Fruit fly (Drosophila melanogaster) whole organism, embryonic: Measurements from ENCODE around the gene CG14000.

Experiments
- Aef1 ChIP-seq: fragments of 200-800 bp; sonication (Bioruptor generic); IDR thresholded peaks from 3 replicates; pipeline ENCODE4 v1.3.6; 2022; ENCODE audit warnings: missing biosample characterization, missing genetic modification characterization
- Antp ChIP-seq: fragments of 200-800 bp; sonication (Bioruptor generic); optimal IDR thresholded peaks from 3 replicates; lab custom pipeline; 2016; ENCODE audit warnings: missing biosample characterization, missing genetic modification characterization
- Asciz ChIP-seq: fragments of 200-800 bp; sonication (Bioruptor generic); optimal IDR thresholded peaks from 2 replicates; lab custom pipeline; 2017; ENCODE audit warnings: missing biosample characterization, mild to moderate bottlenecking, missing genetic modification characterization, missing genetic modification reagents
- Blimp-1 ChIP-seq: fragments of 200-800 bp; sonication (Bioruptor generic); optimal IDR thresholded peaks from 3 replicates; lab custom pipeline; 2018; ENCODE audit warnings: missing biosample characterization, missing genetic modification characterization, mild to moderate bottlenecking, moderate library complexity, missing genetic modification reagents
- CG10366 ChIP-seq: fragments of 200-800 bp; sonication (Bioruptor generic); IDR thresholded peaks from 2 replicates; pipeline ENCODE4 v1.3.6; 2022; ENCODE audit warnings: missing biosample characterization, missing genetic modification characterization
- CG10462 ChIP-seq: fragments of 200-800 bp; sonication (Bioruptor generic); optimal IDR thresholded peaks from 2 replicates; lab custom pipeline; 2016; ENCODE audit warnings: missing biosample characterization, missing genetic modification characterization
- CG12219 ChIP-seq: fragments of 200-800 bp; sonication (Bioruptor generic); optimal IDR thresholded peaks from 3 replicates; lab custom pipeline; 2018; ENCODE audit warnings: missing biosample characterization, mild to moderate bottlenecking, missing genetic modification characterization
- CG12942 ChIP-seq: fragments of 200-800 bp; sonication (Bioruptor generic); optimal IDR thresholded peaks from 3 replicates; lab custom pipeline; 2016; ENCODE audit warnings: missing biosample characterization, missing genetic modification characterization
- CG13424 ChIP-seq: fragments of 200-800 bp; sonication (Bioruptor generic); optimal IDR thresholded peaks from 2 replicates; lab custom pipeline; 2019; ENCODE audit warnings: missing biosample characterization, mild to moderate bottlenecking, missing genetic modification characterization, moderate library complexity
- CG1603 ChIP-seq: fragments of 200-800 bp; sonication (Bioruptor generic); optimal IDR thresholded peaks from 2 replicates; lab custom pipeline; 2019; ENCODE audit warnings: missing biosample characterization, mild to moderate bottlenecking, missing genetic modification characterization, moderate library complexity
- CG16863 ChIP-seq: fragments of 200-800 bp; sonication (Bioruptor generic); optimal IDR thresholded peaks from 3 replicates; lab custom pipeline; 2016; ENCODE audit warnings: missing biosample characterization, missing genetic modification characterization
- CG18764 ChIP-seq: fragments of 200-800 bp; sonication (Bioruptor generic); optimal IDR thresholded peaks from 3 replicates; lab custom pipeline; 2016; ENCODE audit warnings: missing biosample characterization, missing genetic modification characterization
- CG2120 ChIP-seq: fragments of 200-800 bp; sonication (Bioruptor generic); optimal IDR thresholded peaks from 3 replicates; lab custom pipeline; 2016; ENCODE audit warnings: missing biosample characterization, missing genetic modification characterization
- CG30020 ChIP-seq: fragments of 200-800 bp; optimal IDR thresholded peaks from 2 replicates; lab custom pipeline; 2019; ENCODE audit warnings: missing biosample characterization, mild to moderate bottlenecking, missing genetic modification characterization, moderate library complexity
- CG4707 ChIP-seq: fragments of 200-800 bp; sonication (Bioruptor generic); optimal IDR thresholded peaks from 2 replicates; lab custom pipeline; 2018; ENCODE audit warnings: missing biosample characterization, mild to moderate bottlenecking, missing genetic modification characterization, moderate library complexity
- CG7963 ChIP-seq: fragments of 200-800 bp; sonication (Bioruptor generic); IDR thresholded peaks from 3 replicates; pipeline ENCODE4 v1.3.6; 2022; ENCODE audit warnings: missing biosample characterization, missing genetic modification characterization; ENCODE audit not compliant: partially characterized antibody
- CG8765 ChIP-seq: fragments of 200-800 bp; sonication (Bioruptor generic); IDR thresholded peaks from 2 replicates; pipeline ENCODE4 v1.3.6; 2022; ENCODE audit warnings: missing biosample characterization, missing genetic modification characterization
- CG8944 ChIP-seq: fragments of 200-800 bp; sonication (Bioruptor generic); optimal IDR thresholded peaks from 3 replicates; lab custom pipeline; 2016; ENCODE audit warnings: missing biosample characterization, missing genetic modification characterization
- CG9727 ChIP-seq: fragments of 200-800 bp; sonication (Bioruptor generic); optimal IDR thresholded peaks from 3 replicates; lab custom pipeline; 2017; ENCODE audit warnings: missing biosample characterization, mild to moderate bottlenecking, missing genetic modification characterization
- CG9932 ChIP-seq: fragments of 200-800 bp; sonication (Bioruptor generic); IDR thresholded peaks from 2 replicates; pipeline ENCODE4 v1.3.6; 2022; ENCODE audit warnings: missing biosample characterization, missing genetic modification characterization
- D19A ChIP-seq: fragments of 200-800 bp; optimal IDR thresholded peaks from 3 replicates; lab custom pipeline; 2019; ENCODE audit warnings: missing biosample characterization, mild to moderate bottlenecking, missing genetic modification characterization, moderate library complexity
- Deaf1 ChIP-seq: fragments of 200-800 bp; optimal IDR thresholded peaks from 3 replicates; lab custom pipeline; 2019; ENCODE audit warnings: missing biosample characterization, mild to moderate bottlenecking, missing genetic modification characterization, moderate library complexity
- Doc3 ChIP-seq: fragments of 200-800 bp; sonication (Bioruptor generic); IDR thresholded peaks from 3 replicates; pipeline ENCODE4 v1.3.6; 2022; ENCODE audit warnings: missing biosample characterization, missing genetic modification characterization; ENCODE audit not compliant: partially characterized antibody
- E2f1 ChIP-seq: fragments of 200-800 bp; sonication (Bioruptor generic); IDR thresholded peaks from 2 replicates; pipeline ENCODE4 v1.3.6; 2022; ENCODE audit warnings: missing biosample characterization, missing genetic modification characterization
- ERR ChIP-seq: fragments of 200-800 bp; sonication (Bioruptor generic); optimal IDR thresholded peaks from 2 replicates; lab custom pipeline; 2016; ENCODE audit warnings: missing biosample characterization, missing genetic modification characterization
- Gsc ChIP-seq: fragments of 200-800 bp; sonication (Bioruptor generic); IDR thresholded peaks from 2 replicates; pipeline ENCODE4 v1.3.6; 2022; ENCODE audit warnings: missing biosample characterization, missing genetic modification characterization
- HHEX ChIP-seq: fragments of 200-800 bp; sonication (Bioruptor generic); optimal IDR thresholded peaks from 3 replicates; lab custom pipeline; 2017; ENCODE audit warnings: missing biosample characterization, mild to moderate bottlenecking, missing genetic modification characterization, missing genetic modification reagents
- HmgZ ChIP-seq: fragments of 200-800 bp; sonication (Bioruptor generic); optimal IDR thresholded peaks from 2 replicates; lab custom pipeline; 2018; ENCODE audit warnings: missing biosample characterization, mild to moderate bottlenecking, missing genetic modification characterization
- Hsf ChIP-seq: fragments of 200-800 bp; sonication (Bioruptor generic); optimal IDR thresholded peaks from 3 replicates; lab custom pipeline; 2016; ENCODE audit warnings: missing biosample characterization, missing genetic modification characterization
- Lpt ChIP-seq: fragments of >200 bp; optimal IDR thresholded peaks from 2 replicates; lab custom pipeline; 2018; ENCODE audit warnings: missing biosample characterization, missing genetic modification characterization
- Nf-YB ChIP-seq: fragments of 200-800 bp; sonication (Bioruptor generic); optimal IDR thresholded peaks from 3 replicates; lab custom pipeline; 2019; ENCODE audit warnings: missing biosample characterization, mild to moderate bottlenecking, missing genetic modification characterization, moderate library complexity
- Spps ChIP-seq: fragments of 200-800 bp; sonication (Bioruptor generic); optimal IDR thresholded peaks from 2 replicates; lab custom pipeline; 2018; ENCODE audit warnings: missing biosample characterization, mild to moderate bottlenecking, missing genetic modification characterization
- Stat92E ChIP-seq, 3 experiments: fragments of >200 bp in 2 of 3; fragments of 200-800 bp in 1 of 3; sonication (Bioruptor generic) in 1 of 3; optimal IDR thresholded peaks; 2 replicates each; lab custom pipeline; 2017 to 2019; ENCODE audit warnings: missing biosample characterization in 3 of 3, missing genetic modification characterization in 3 of 3, mild to moderate bottlenecking in 1 of 3, moderate library complexity in 1 of 3
- Trl ChIP-seq, 3 experiments: fragments of >200 bp in 2 of 3; fragments of 200-800 bp in 1 of 3; sonication (Bioruptor generic) in 1 of 3; optimal IDR thresholded peaks; 2 replicates in 1 of 3; 3 replicates in 2 of 3; lab custom pipeline; 2016 to 2017; ENCODE audit warnings: missing biosample characterization in 1 of 3, missing genetic modification characterization in 1 of 3
- Xrp1 ChIP-seq: fragments of 200-800 bp; sonication (Bioruptor generic); IDR thresholded peaks from 2 replicates; pipeline ENCODE4 v1.3.6; 2022; ENCODE audit warnings: missing biosample characterization, missing genetic modification characterization
- abd-A ChIP-seq: fragments of 200-800 bp; sonication (Bioruptor generic); optimal IDR thresholded peaks from 3 replicates; lab custom pipeline; 2019; ENCODE audit warnings: missing biosample characterization, mild to moderate bottlenecking, missing genetic modification characterization, moderate library complexity
- crol ChIP-seq: fragments of 200-800 bp; sonication (Bioruptor generic); IDR thresholded peaks from 2 replicates; pipeline ENCODE4 v1.3.6; 2022; ENCODE audit warnings: missing biosample characterization, missing genetic modification characterization
- danr ChIP-seq: fragments of 200-800 bp; sonication (Bioruptor generic); IDR thresholded peaks from 2 replicates; pipeline ENCODE4 v1.3.6; 2022; ENCODE audit warnings: missing biosample characterization, missing genetic modification characterization
- dati ChIP-seq: fragments of 200-800 bp; sonication (Bioruptor generic); IDR thresholded peaks from 2 replicates; pipeline ENCODE4 v1.3.6; 2022; ENCODE audit warnings: missing biosample characterization, missing genetic modification characterization
- gcm ChIP-seq: fragments of 200-800 bp; sonication (Bioruptor generic); optimal IDR thresholded peaks from 2 replicates; lab custom pipeline; 2019; ENCODE audit warnings: missing biosample characterization, mild to moderate bottlenecking, missing genetic modification characterization, moderate library complexity
- gcm2 ChIP-seq: fragments of 200-800 bp; sonication (Bioruptor generic); optimal IDR thresholded peaks from 2 replicates; lab custom pipeline; 2016; ENCODE audit warnings: missing biosample characterization, missing genetic modification characterization
- grn ChIP-seq: fragments of 200-800 bp; sonication (Bioruptor generic); optimal IDR thresholded peaks from 3 replicates; lab custom pipeline; 2017; ENCODE audit warnings: missing biosample characterization, missing genetic modification characterization
- h ChIP-seq: fragments of >200 bp; optimal IDR thresholded peaks from 2 replicates; lab custom pipeline; 2017
- kay ChIP-seq: fragments of 200-800 bp; sonication (Bioruptor generic); optimal IDR thresholded peaks from 2 replicates; lab custom pipeline; 2016; ENCODE audit warnings: missing biosample characterization, missing genetic modification characterization
- pros ChIP-seq: fragments of 200-800 bp; sonication (Bioruptor generic); optimal IDR thresholded peaks from 3 replicates; lab custom pipeline; 2019; ENCODE audit warnings: missing biosample characterization, mild to moderate bottlenecking, missing genetic modification characterization, moderate library complexity
- ranshi ChIP-seq: fragments of 200-800 bp; sonication (Bioruptor generic); IDR thresholded peaks from 2 replicates; pipeline ENCODE4 v1.3.6; 2022; ENCODE audit warnings: missing biosample characterization, missing genetic modification characterization
- shn ChIP-seq: fragments of 200-800 bp; sonication (Bioruptor generic); optimal IDR thresholded peaks from 3 replicates; lab custom pipeline; 2016; ENCODE audit warnings: missing biosample characterization, missing genetic modification characterization
- ssp ChIP-seq: fragments of 200-800 bp; sonication (Bioruptor generic); IDR thresholded peaks from 2 replicates; pipeline ENCODE4 v1.3.6; 2022; ENCODE audit warnings: missing biosample characterization, missing genetic modification characterization
- tx ChIP-seq: fragments of 200-800 bp; sonication (Bioruptor generic); optimal IDR thresholded peaks from 2 replicates; lab custom pipeline; 2016; ENCODE audit warnings: missing biosample characterization, missing genetic modification characterization
- zen2 ChIP-seq: fragments of 200-800 bp; sonication (Bioruptor generic); IDR thresholded peaks from 3 replicates; pipeline ENCODE4 v1.3.6; 2022; ENCODE audit warnings: missing biosample characterization, missing genetic modification characterization; ENCODE audit not compliant: partially characterized antibody

Gene CG14000

DNA sequence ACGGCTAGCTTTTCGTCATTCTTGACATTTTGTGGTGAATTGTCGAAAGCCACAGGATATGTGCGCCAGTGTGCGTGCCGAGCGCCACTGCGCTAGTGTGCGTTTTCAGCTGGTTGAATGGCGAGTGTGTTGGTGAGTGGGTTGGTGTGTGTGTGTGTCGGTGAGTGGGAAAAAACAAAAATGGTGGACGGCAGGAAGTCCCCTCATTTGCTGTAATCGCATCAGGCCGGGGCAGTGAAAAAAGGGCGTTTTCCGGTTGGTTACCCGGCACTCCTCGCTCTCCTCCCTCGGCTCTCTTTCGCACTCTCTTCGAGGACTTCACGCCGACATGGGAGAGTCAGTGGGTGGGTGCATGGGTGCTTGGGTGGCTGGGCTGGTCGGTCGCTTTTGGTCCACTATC lies 15.1 kb upstream of the CG14000 start (continued):
- TF ChIP-seq abd-A (tag; lab: Kevin White, UChicago), result no peak
- TF ChIP-seq Deaf1, result peak; percentile 74
- TF ChIP-seq crol, result peak; percentile 62
- TF ChIP-seq, all 482 proteins: peak for 11

DNA sequence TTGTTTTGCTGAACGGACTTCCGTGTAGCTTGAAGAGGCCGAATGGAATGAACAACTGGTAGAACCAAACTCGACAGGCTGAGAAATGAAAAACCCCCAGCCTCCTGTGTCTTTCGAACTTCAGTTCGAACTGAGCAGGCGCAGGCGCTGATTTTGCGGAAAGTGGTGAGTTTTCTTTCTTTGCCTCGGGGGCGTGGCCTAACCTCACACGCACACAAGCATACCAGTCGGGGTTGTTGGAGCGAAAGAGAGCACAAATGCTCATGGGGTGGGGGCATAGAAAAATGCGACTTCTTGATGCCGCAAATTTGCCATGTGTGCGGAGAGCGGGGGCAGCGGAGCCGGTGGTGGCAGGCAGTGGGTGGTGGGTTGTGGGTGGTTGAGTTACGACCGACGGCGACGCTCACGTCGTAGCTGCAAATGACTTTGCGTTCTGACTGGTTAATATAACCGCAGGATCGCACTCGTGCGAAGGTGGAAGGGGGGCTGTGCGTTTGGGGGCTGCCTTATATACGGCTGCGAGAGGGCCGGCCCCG lies 13.6 kb upstream of the CG14000 start, which contains the start of gene CG9016:
Gene CG9016, minus strand, starts transcription at position 51 of the 536 bp plus-strand sequence.
- no peak for TF ChIP-seq danr (GFP tag; lab: Robert Waterston, UW)
- no peak for TF ChIP-seq CG8765 (GFP tag; lab: Robert Waterston, UW)
- no peak for TF ChIP-seq Blimp-1 (GFP tag; lab: Kevin White, UChicago)
- no peak for TF ChIP-seq CG9932 (GFP tag; lab: Robert Waterston, UW)
- no peak for TF ChIP-seq CG2120 (GFP tag; lab: Kevin White, UChicago)
- no peak for TF ChIP-seq CG7963 (GFP tag; lab: Robert Waterston, UW)
- TF ChIP-seq Trl (optimal IDR thresholded peaks at IDR 0.05; lab: Kevin White, UChicago), result peak in 1 of 2 experiments; percentile 9
- no peak for TF ChIP-seq Trl (GFP tag; optimal IDR thresholded peaks at IDR 0.05; lab: Kevin White, UChicago)
- TF ChIP-seq Spps (tag; lab: Kevin White, UChicago), result no peak
- no peak for TF ChIP-seq D19A (tag; lab: Kevin White, UChicago)
- no peak for TF ChIP-seq ssp (GFP tag; lab: Robert Waterston, UW)
- no peak for TF ChIP-seq CG10462 (GFP tag; lab: Kevin White, UChicago)
- no peak for TF ChIP-seq HHEX (GFP tag; lab: Kevin White, UChicago)
- TF ChIP-seq gcm2, result no peak
- TF ChIP-seq Gsc, result no peak
- TF ChIP-seq HmgZ, result no peak
- no peak for TF ChIP-seq gcm
- TF ChIP-seq pros, result peak; percentile 27
- no peak for TF ChIP-seq Aef1 (GFP tag; lab: Robert Waterston, UW)
- TF ChIP-seq tx (GFP tag; lab: Kevin White, UChicago), result no peak
- no peak for TF ChIP-seq shn (GFP tag; lab: Kevin White, UChicago)
- no peak for TF ChIP-seq Lpt
- TF ChIP-seq Xrp1 (GFP tag; lab: Robert Waterston, UW), result no peak
- TF ChIP-seq kay (GFP tag; lab: Kevin White, UChicago), result no peak
- TF ChIP-seq CG13424 (tag; lab: Kevin White, UChicago), result no peak
- no peak for TF ChIP-seq ranshi (GFP tag; lab: Robert Waterston, UW)
- no peak for TF ChIP-seq zen2 (GFP tag; lab: Robert Waterston, UW)
- TF ChIP-seq Stat92E (GFP tag; optimal IDR thresholded peaks at IDR 0.05; lab: Kevin White, UChicago), result no peak
- no peak for TF ChIP-seq Doc3 (GFP tag; lab: Robert Waterston, UW)
- TF ChIP-seq Nf-YB, result peak; percentile 94
- no peak for TF ChIP-seq CG12942 (GFP tag; lab: Kevin White, UChicago)
- no peak for TF ChIP-seq CG18764 (GFP tag; lab: Kevin White, UChicago)
- TF ChIP-seq CG9727 (GFP tag; lab: Kevin White, UChicago), result no peak
- TF ChIP-seq CG30020, result no peak
- TF ChIP-seq ERR, result no peak
- TF ChIP-seq dati (GFP tag; lab: Robert Waterston, UW), result no peak
- TF ChIP-seq CG1603 (tag; lab: Kevin White, UChicago), result no peak
- TF ChIP-seq CG10366 (GFP tag; lab: Robert Waterston, UW), result no peak
- TF ChIP-seq E2f1 (GFP tag; lab: Robert Waterston, UW), result no peak
- TF ChIP-seq Antp, result no peak
- TF ChIP-seq Asciz (GFP tag; lab: Kevin White, UChicago), result no peak
- no peak for TF ChIP-seq Hsf
- no peak for TF ChIP-seq CG16863 (GFP tag; lab: Kevin White, UChicago)
- no peak for TF ChIP-seq grn
- no peak for TF ChIP-seq h (lab: Kevin White, UChicago)
- TF ChIP-seq CG4707 (GFP tag; lab: Kevin White, UChicago), result no peak
- TF ChIP-seq CG8944 (GFP tag; lab: Kevin White, UChicago), result no peak
- no peak for TF ChIP-seq CG12219
